Fruit fly (Drosophila melanogaster) whole organism, embryonic: ENCODE results near the gene CG3635.

Source experiments
- Bteb2 ChIP-seq: fragments of 200-800 bp; sonication (Bioruptor generic); optimal IDR thresholded peaks from 2 replicates; lab custom pipeline; 2016; ENCODE audit warnings: missing biosample characterization, missing genetic modification characterization
- C15 ChIP-seq: fragments of 200-800 bp; sonication (Bioruptor generic); IDR thresholded peaks from 3 replicates; pipeline ENCODE4 v1.3.6; 2022; ENCODE audit warnings: missing biosample characterization, missing genetic modification characterization
- CG10654 ChIP-seq: fragments of 200-800 bp; sonication (Bioruptor generic); optimal IDR thresholded peaks from 2 replicates; lab custom pipeline; 2016; ENCODE audit warnings: missing biosample characterization, missing genetic modification characterization
- CG12104 ChIP-seq: fragments of 200-800 bp; sonication (Bioruptor generic); optimal IDR thresholded peaks from 3 replicates; lab custom pipeline; 2016; ENCODE audit warnings: missing biosample characterization, missing genetic modification characterization
- CG12769 ChIP-seq: fragments of 200-800 bp; sonication (Bioruptor generic); optimal IDR thresholded peaks from 2 replicates; lab custom pipeline; 2019; ENCODE audit warnings: missing biosample characterization, mild to moderate bottlenecking, missing genetic modification characterization, moderate library complexity
- CG13123 ChIP-seq: fragments of 200-800 bp; sonication (Bioruptor generic); optimal IDR thresholded peaks from 2 replicates; lab custom pipeline; 2016; ENCODE audit warnings: missing biosample characterization, missing genetic modification characterization
- CG13775 ChIP-seq: fragments of 200-800 bp; sonication (Bioruptor generic); optimal IDR thresholded peaks from 3 replicates; lab custom pipeline; 2017; ENCODE audit warnings: missing biosample characterization, mild to moderate bottlenecking, missing genetic modification characterization
- CG15696 ChIP-seq: fragments of 200-800 bp; sonication (Bioruptor generic); optimal IDR thresholded peaks from 2 replicates; lab custom pipeline; 2019; ENCODE audit warnings: missing biosample characterization, mild to moderate bottlenecking, missing genetic modification characterization, moderate library complexity
- CG16815 ChIP-seq: fragments of 200-800 bp; sonication (Bioruptor generic); optimal IDR thresholded peaks from 3 replicates; lab custom pipeline; 2017; ENCODE audit warnings: missing biosample characterization, mild to moderate bottlenecking, missing genetic modification characterization
- CG17612 ChIP-seq: fragments of 200-800 bp; sonication (Bioruptor generic); IDR thresholded peaks from 2 replicates; pipeline ENCODE4 v1.3.6; 2022; ENCODE audit warnings: missing biosample characterization, missing genetic modification characterization
- CG18476 ChIP-seq: fragments of 200-800 bp; sonication (Bioruptor generic); optimal IDR thresholded peaks from 2 replicates; lab custom pipeline; 2016; ENCODE audit warnings: missing biosample characterization, mild to moderate bottlenecking, missing genetic modification characterization
- CG2202 ChIP-seq: fragments of 200-800 bp; sonication (Bioruptor generic); optimal IDR thresholded peaks from 2 replicates; lab custom pipeline; 2018; ENCODE audit warnings: missing biosample characterization, mild to moderate bottlenecking, missing genetic modification characterization
- CG31365 ChIP-seq: fragments of 200-800 bp; sonication (Bioruptor generic); optimal IDR thresholded peaks from 2 replicates; lab custom pipeline; 2018; ENCODE audit warnings: missing biosample characterization, mild to moderate bottlenecking, missing genetic modification characterization
- CG43689 ChIP-seq: fragments of 200-800 bp; sonication (Bioruptor generic); IDR thresholded peaks from 2 replicates; pipeline ENCODE4 v1.3.6; 2022; ENCODE audit warnings: missing biosample characterization, missing genetic modification characterization
- CG4730 ChIP-seq: fragments of 200-800 bp; sonication (Bioruptor generic); IDR thresholded peaks from 2 replicates; pipeline ENCODE4 v1.3.6; 2022; ENCODE audit warnings: missing biosample characterization, missing genetic modification characterization
- CG8089 ChIP-seq: fragments of 200-800 bp; sonication (Bioruptor generic); optimal IDR thresholded peaks from 3 replicates; lab custom pipeline; 2016; ENCODE audit warnings: missing biosample characterization, missing genetic modification characterization
- CG9437 ChIP-seq: fragments of 200-800 bp; sonication (Bioruptor generic); optimal IDR thresholded peaks from 2 replicates; lab custom pipeline; 2018; ENCODE audit warnings: missing biosample characterization, mild to moderate bottlenecking, missing genetic modification characterization
- CG9817 ChIP-seq: fragments of 200-800 bp; sonication (Bioruptor generic); optimal IDR thresholded peaks from 2 replicates; lab custom pipeline; 2018; ENCODE audit warnings: missing biosample characterization, mild to moderate bottlenecking, missing genetic modification characterization, moderate library complexity
- CTCF ChIP-seq: fragments of 200-800 bp; sonication (Bioruptor generic); optimal IDR thresholded peaks from 2 replicates; lab custom pipeline; 2017; ENCODE audit warnings: missing biosample characterization, mild to moderate bottlenecking, missing genetic modification characterization, moderate library complexity
- Dad ChIP-seq: fragments of 200-800 bp; sonication (Bioruptor generic); optimal IDR thresholded peaks from 3 replicates; lab custom pipeline; 2016; ENCODE audit warnings: missing biosample characterization, missing genetic modification characterization
- Ets97D ChIP-seq: fragments of 200-800 bp; sonication (Bioruptor generic); optimal IDR thresholded peaks from 3 replicates; lab custom pipeline; 2016; ENCODE audit warnings: missing biosample characterization, missing genetic modification characterization
- Fer3 ChIP-seq: fragments of 200-800 bp; sonication (Bioruptor generic); optimal IDR thresholded peaks from 2 replicates; lab custom pipeline; 2018; ENCODE audit warnings: missing biosample characterization, mild to moderate bottlenecking, missing genetic modification characterization, moderate library complexity
- HLH54F ChIP-seq: fragments of 200-800 bp; sonication (Bioruptor generic); optimal IDR thresholded peaks from 3 replicates; lab custom pipeline; 2016; ENCODE audit warnings: missing biosample characterization, missing genetic modification characterization
- Hr51 ChIP-seq, 2 experiments: fragments of 200-800 bp; sonication (Bioruptor generic); optimal IDR thresholded peaks; 2 replicates in 1 of 2; 3 replicates in 1 of 2; lab custom pipeline; 2016 to 2018; ENCODE audit warnings: missing biosample characterization in 2 of 2, missing genetic modification characterization in 2 of 2, mild to moderate bottlenecking in 1 of 2, moderate library complexity in 1 of 2
- Lhr ChIP-seq: fragments of 200-800 bp; sonication (Bioruptor generic); optimal IDR thresholded peaks from 3 replicates; lab custom pipeline; 2017; ENCODE audit warnings: mild to moderate bottlenecking, missing biosample characterization, missing genetic modification reagents, missing genetic modification characterization
- NFAT ChIP-seq: fragments of 200-800 bp; sonication (Bioruptor generic); IDR thresholded peaks from 2 replicates; pipeline ENCODE4 v1.3.6; 2022; ENCODE audit warnings: missing biosample characterization, missing genetic modification characterization
- Six4 ChIP-seq: fragments of 200-800 bp; sonication (Bioruptor generic); optimal IDR thresholded peaks from 2 replicates; lab custom pipeline; 2016; ENCODE audit warnings: missing biosample characterization, missing genetic modification characterization
- Stat92E ChIP-seq, 3 experiments: fragments of >200 bp in 2 of 3; fragments of 200-800 bp in 1 of 3; sonication (Bioruptor generic) in 1 of 3; optimal IDR thresholded peaks; 2 replicates each; lab custom pipeline; 2017 to 2019; ENCODE audit warnings: missing biosample characterization in 3 of 3, missing genetic modification characterization in 3 of 3, mild to moderate bottlenecking in 1 of 3, moderate library complexity in 1 of 3
- Tbp ChIP-seq: fragments of >200 bp; optimal IDR thresholded peaks from 2 replicates; lab custom pipeline; 2018; ENCODE audit warnings: missing biosample characterization, missing genetic modification characterization
- Usf ChIP-seq: fragments of 200-800 bp; sonication (Bioruptor generic); optimal IDR thresholded peaks from 2 replicates; lab custom pipeline; 2017; ENCODE audit warnings: missing genotype, missing biosample characterization, missing genetic modification characterization
- YL-1 ChIP-seq: fragments of 200-800 bp; sonication (Bioruptor generic); optimal IDR thresholded peaks from 3 replicates; lab custom pipeline; 2017; ENCODE audit warnings: missing biosample characterization, mild to moderate bottlenecking, missing genetic modification characterization
- ase ChIP-seq: fragments of 200-800 bp; sonication (Bioruptor generic); IDR thresholded peaks from 3 replicates; pipeline ENCODE4 v1.3.6; 2022; ENCODE audit warnings: missing biosample characterization, missing genetic modification characterization
- ato ChIP-seq: fragments of 200-800 bp; sonication (Bioruptor generic); IDR thresholded peaks from 2 replicates; pipeline ENCODE4 v1.3.6; 2022; ENCODE audit warnings: missing biosample characterization, missing genetic modification characterization; ENCODE audit not compliant: partially characterized antibody
- bsh ChIP-seq, 2 experiments: fragments of 200-800 bp; sonication (Bioruptor generic); optimal IDR thresholded peaks; 2 replicates each; lab custom pipeline; 2017 to 2018; ENCODE audit warnings: mild to moderate bottlenecking in 2 of 2, missing biosample characterization in 2 of 2, missing genetic modification characterization in 2 of 2, moderate library complexity in 1 of 2
- chm ChIP-seq: fragments of 200-800 bp; sonication (Bioruptor generic); IDR thresholded peaks from 2 replicates; pipeline ENCODE4 v1.3.6; 2022; ENCODE audit warnings: missing biosample characterization, missing genetic modification characterization
- crc ChIP-seq: fragments of 200-800 bp; sonication (Bioruptor generic); optimal IDR thresholded peaks from 2 replicates; lab custom pipeline; 2016; ENCODE audit warnings: missing biosample characterization, missing genetic modification characterization
- dimm ChIP-seq: fragments of 200-800 bp; sonication (Bioruptor generic); IDR thresholded peaks from 2 replicates; pipeline ENCODE4 v1.3.6; 2022; ENCODE audit warnings: missing biosample characterization, missing genetic modification characterization
- dmrt11E ChIP-seq: fragments of 200-800 bp; sonication (Bioruptor generic); optimal IDR thresholded peaks from 3 replicates; lab custom pipeline; 2018; ENCODE audit warnings: missing biosample characterization, mild to moderate bottlenecking, missing genetic modification characterization, moderate library complexity
- en ChIP-seq: fragments of 200-800 bp; sonication (Bioruptor generic); optimal IDR thresholded peaks from 2 replicates; lab custom pipeline; 2016; ENCODE audit warnings: missing biosample characterization, missing genetic modification characterization
- ham ChIP-seq: fragments of 200-800 bp; sonication (Bioruptor generic); IDR thresholded peaks from 2 replicates; pipeline ENCODE4 v1.3.6; 2022; ENCODE audit warnings: missing biosample characterization, missing genetic modification characterization
- hb ChIP-seq: fragments of 200-800 bp; sonication (Bioruptor generic); IDR thresholded peaks from 3 replicates; pipeline ENCODE4 v1.3.6; 2022; ENCODE audit warnings: missing biosample characterization, missing genetic modification characterization; ENCODE audit not compliant: partially characterized antibody
- hth ChIP-seq: fragments of >200 bp; optimal IDR thresholded peaks from 2 replicates; lab custom pipeline; 2017; ENCODE audit warnings: inconsistent platforms
- inv ChIP-seq: fragments of 200-800 bp; sonication (Bioruptor generic); IDR thresholded peaks from 2 replicates; pipeline ENCODE4 v1.3.6; 2022; ENCODE audit warnings: missing biosample characterization, missing genetic modification characterization; ENCODE audit not compliant: partially characterized antibody
- jumu ChIP-seq: fragments of 200-800 bp; sonication (Bioruptor generic); optimal IDR thresholded peaks from 3 replicates; lab custom pipeline; 2016; ENCODE audit warnings: missing biosample characterization, missing genetic modification characterization
- kay ChIP-seq: fragments of 200-800 bp; sonication (Bioruptor generic); optimal IDR thresholded peaks from 2 replicates; lab custom pipeline; 2016; ENCODE audit warnings: missing biosample characterization, missing genetic modification characterization
- lola ChIP-seq, 3 experiments: fragments of >200 bp in 2 of 3; fragments of 200-800 bp in 1 of 3; sonication (Bioruptor generic) in 1 of 3; optimal IDR thresholded peaks; 2 replicates each; lab custom pipeline; 2017 to 2019; ENCODE audit warnings: missing biosample characterization in 3 of 3, missing genetic modification characterization in 3 of 3, mild to moderate bottlenecking in 1 of 3, moderate library complexity in 1 of 3
- nau ChIP-seq: fragments of 200-800 bp; sonication (Bioruptor generic); optimal IDR thresholded peaks from 3 replicates; lab custom pipeline; 2017; ENCODE audit warnings: missing biosample characterization, mild to moderate bottlenecking, missing genetic modification characterization, missing genetic modification reagents
- prd ChIP-seq, 3 experiments: fragments of >200 bp in 2 of 3; fragments of 200-800 bp in 1 of 3; sonication (Bioruptor generic) in 1 of 3; optimal IDR thresholded peaks in 2 of 3; IDR thresholded peaks in 1 of 3; 2 replicates in 2 of 3; 3 replicates in 1 of 3; pipeline versions ENCODE4 v1.3.6 to Lab custom; 2017 to 2022; ENCODE audit warnings: missing biosample characterization in 1 of 3, missing genetic modification characterization in 1 of 3
- sens ChIP-seq: fragments of 200-800 bp; sonication (Bioruptor generic); peaks from one replicate; lab custom pipeline; 2016; ENCODE audit warnings: missing biosample characterization, missing genetic modification characterization
- trem ChIP-seq: fragments of 200-800 bp; optimal IDR thresholded peaks from 3 replicates; lab custom pipeline; 2019; ENCODE audit warnings: missing biosample characterization, mild to moderate bottlenecking, missing genetic modification characterization, moderate library complexity

Gene CG3635

dm6 chr2L:22129581-22130300 is 45.5 kb upstream of the CG3635 start, which contains the start of gene CycK (continued):
- TF ChIP-seq CG13775 (GFP tag; lab: Kevin White, UChicago): no peak
- TF ChIP-seq CG4730 (GFP tag; lab: Robert Waterston, UW): no peak
- TF ChIP-seq CG9817 (tag; lab: Kevin White, UChicago): peak; percentile 18
- TF ChIP-seq ase (GFP tag; lab: Robert Waterston, UW): no peak
- no peak for TF ChIP-seq CG2202 (tag; lab: Kevin White, UChicago)
- no peak for TF ChIP-seq dimm (GFP tag; lab: Robert Waterston, UW)
- TF ChIP-seq hth: no peak
- no peak for TF ChIP-seq CG17612 (GFP tag; lab: Robert Waterston, UW)
- no peak for TF ChIP-seq Tbp
- no peak for TF ChIP-seq CG9437 (GFP tag; lab: Kevin White, UChicago)
- TF ChIP-seq Lhr (GFP tag; lab: Kevin White, UChicago): peak; percentile 26
- TF ChIP-seq CTCF (GFP tag; lab: Kevin White, UChicago): no peak
- no peak for TF ChIP-seq CG13123
- no peak for TF ChIP-seq CG31365 (tag; lab: Kevin White, UChicago)
- peak; percentile 1 for TF ChIP-seq YL-1 (GFP tag; lab: Kevin White, UChicago)
- no peak for TF ChIP-seq kay (GFP tag; lab: Kevin White, UChicago)
- peak; percentile 10 for TF ChIP-seq HLH54F (GFP tag; lab: Kevin White, UChicago)
- TF ChIP-seq CG12104 (GFP tag; lab: Kevin White, UChicago): no peak
- no peak for TF ChIP-seq CG18476
- no peak for TF ChIP-seq ham (GFP tag; lab: Robert Waterston, UW)
- TF ChIP-seq Bteb2 (GFP tag; lab: Kevin White, UChicago): no peak
- TF ChIP-seq crc: no peak
- no peak for TF ChIP-seq Six4 (GFP tag; lab: Kevin White, UChicago)
- no peak for TF ChIP-seq Fer3 (tag; lab: Kevin White, UChicago)
- no peak for TF ChIP-seq NFAT
- peak; percentile 3 for TF ChIP-seq CG8089 (GFP tag; lab: Kevin White, UChicago)
- no peak for TF ChIP-seq Stat92E (GFP tag; optimal IDR thresholded peaks at IDR 0.05; lab: Kevin White, UChicago)
- peak; percentile 3 for TF ChIP-seq Ets97D
- peak; percentile 21 for TF ChIP-seq dmrt11E (tag; lab: Kevin White, UChicago)
- TF ChIP-seq hb (GFP tag; lab: Robert Waterston, UW): no peak
- TF ChIP-seq chm (GFP tag; lab: Robert Waterston, UW): no peak
- no peak for TF ChIP-seq en (GFP tag; lab: Kevin White, UChicago)
- peak; percentile 9 for TF ChIP-seq jumu (GFP tag; lab: Kevin White, UChicago)
- TF ChIP-seq ato (GFP tag; lab: Robert Waterston, UW): no peak
- no peak for TF ChIP-seq CG10654
- no peak for TF ChIP-seq nau (GFP tag; lab: Kevin White, UChicago)
- TF ChIP-seq trem (tag; lab: Kevin White, UChicago): peak; percentile 16
- TF ChIP-seq CG12769 (tag; lab: Kevin White, UChicago): no peak
- TF ChIP-seq Usf (GFP tag; lab: Kevin White, UChicago): no peak
- no peak for TF ChIP-seq inv (GFP tag; lab: Robert Waterston, UW)
- peak; percentile 86 for TF ChIP-seq sens
- no peak for TF ChIP-seq bsh (GFP tag; optimal IDR thresholded peaks at IDR 0.05; lab: Kevin White, UChicago)
- TF ChIP-seq CG43689: no peak
- TF ChIP-seq Hr51 (GFP tag; optimal IDR thresholded peaks at IDR 0.05; lab: Kevin White, UChicago): no peak
- no peak for TF ChIP-seq CG15696 (tag; lab: Kevin White, UChicago)
- no peak for TF ChIP-seq CG16815 (GFP tag; lab: Kevin White, UChicago)
- no peak for TF ChIP-seq prd (optimal IDR thresholded peaks at IDR 0.05; lab: Kevin White, UChicago)
- TF ChIP-seq prd (GFP tag; IDR thresholded peaks at IDR 0.05; lab: Robert Waterston, UW): peak; percentile 43; the same call in 1 of the 3 replicates
- TF ChIP-seq lola (GFP tag; optimal IDR thresholded peaks at IDR 0.05; lab: Kevin White, UChicago): peak in 1 of 3 experiments; percentile 37
- TF ChIP-seq Dad (GFP tag; lab: Kevin White, UChicago): no peak
- no peak for TF ChIP-seq C15
